Fruit fly (Drosophila melanogaster) whole organism, prepupa: ENCODE results near the gene scyl.

Experiments
- Blimp-1 ChIP-seq: fragments of 200-800 bp; sonication (Bioruptor generic); optimal IDR thresholded peaks from 3 replicates; lab custom pipeline; 2017; ENCODE audit warnings: missing biosample characterization, missing genetic modification characterization, mild to moderate bottlenecking, moderate library complexity, missing genetic modification reagents
- CG10631 ChIP-seq: fragments of 200-800 bp; sonication (Bioruptor generic); optimal IDR thresholded peaks from 2 replicates; lab custom pipeline; 2016; ENCODE audit warnings: missing biosample characterization, missing genetic modification characterization
- CG10669 ChIP-seq: fragments of 200-800 bp; sonication (Bioruptor generic); optimal IDR thresholded peaks from 3 replicates; lab custom pipeline; 2018; ENCODE audit warnings: missing biosample characterization, mild to moderate bottlenecking, missing genetic modification characterization, moderate library complexity
- CG11294 ChIP-seq: fragments of 200-800 bp; sonication (Bioruptor generic); IDR thresholded peaks from 2 replicates; pipeline ENCODE4 v1.3.6; 2022; ENCODE audit warnings: missing biosample characterization, missing genetic modification characterization
- CG11762 ChIP-seq: fragments of 200-800 bp; sonication (Bioruptor generic); optimal IDR thresholded peaks from 3 replicates; lab custom pipeline; 2016; ENCODE audit warnings: missing biosample characterization, missing genetic modification characterization; ENCODE audit not compliant: insufficient read depth
- CG11902 ChIP-seq: fragments of 200-800 bp; sonication (Bioruptor generic); optimal IDR thresholded peaks from 3 replicates; lab custom pipeline; 2016; ENCODE audit warnings: missing biosample characterization, missing genetic modification characterization
- CG15336 ChIP-seq: fragments of 200-800 bp; sonication (Bioruptor generic); IDR thresholded peaks from 2 replicates; pipeline ENCODE4 v1.3.6; 2022; ENCODE audit warnings: missing biosample characterization, missing genetic modification characterization
- CG1621 ChIP-seq: fragments of 200-800 bp; sonication (Bioruptor generic); optimal IDR thresholded peaks from 3 replicates; lab custom pipeline; 2018; ENCODE audit warnings: missing biosample characterization, mild to moderate bottlenecking, missing genetic modification characterization
- CG16779 ChIP-seq: fragments of 200-800 bp; sonication (Bioruptor generic); optimal IDR thresholded peaks from 3 replicates; lab custom pipeline; 2017; ENCODE audit warnings: missing biosample characterization, mild to moderate bottlenecking, missing genetic modification characterization
- CG3032 ChIP-seq: fragments of 200-800 bp; optimal IDR thresholded peaks from 2 replicates; lab custom pipeline; 2019; ENCODE audit warnings: missing biosample characterization, mild to moderate bottlenecking, missing genetic modification characterization, moderate library complexity
- CG31627 ChIP-seq: fragments of 200-800 bp; sonication (Bioruptor generic); optimal IDR thresholded peaks from 3 replicates; lab custom pipeline; 2016; ENCODE audit warnings: missing biosample characterization, missing genetic modification characterization
- CG32006 ChIP-seq: fragments of 200-800 bp; sonication (Bioruptor generic); optimal IDR thresholded peaks from 3 replicates; lab custom pipeline; 2017; ENCODE audit warnings: missing biosample characterization, mild to moderate bottlenecking, missing genetic modification characterization
- CG6163 ChIP-seq: fragments of 200-800 bp; sonication (Bioruptor generic); IDR thresholded peaks from 3 replicates; pipeline ENCODE4 v1.3.6; 2022; ENCODE audit warnings: missing biosample characterization, missing genetic modification characterization
- CG6276 ChIP-seq: fragments of 200-800 bp; sonication (Bioruptor generic); optimal IDR thresholded peaks from 2 replicates; lab custom pipeline; 2017; ENCODE audit warnings: missing biosample characterization, mild to moderate bottlenecking, missing genetic modification characterization
- CG6792 ChIP-seq: fragments of 200-800 bp; sonication (Bioruptor generic); optimal IDR thresholded peaks from 3 replicates; lab custom pipeline; 2016; ENCODE audit warnings: missing biosample characterization, missing genetic modification characterization
- CG6808 ChIP-seq: fragments of 200-800 bp; sonication (Bioruptor generic); optimal IDR thresholded peaks from 3 replicates; lab custom pipeline; 2017; ENCODE audit warnings: missing biosample characterization, missing genetic modification characterization, mild to moderate bottlenecking, moderate library complexity, missing genetic modification reagents
- CG6854 ChIP-seq: fragments of 200-800 bp; sonication (Bioruptor generic); optimal IDR thresholded peaks from 2 replicates; lab custom pipeline; 2017; ENCODE audit warnings: missing biosample characterization, mild to moderate bottlenecking, missing genetic modification characterization
- CG7368 ChIP-seq: fragments of 200-800 bp; sonication (Bioruptor generic); optimal IDR thresholded peaks from 3 replicates; lab custom pipeline; 2016; ENCODE audit warnings: missing biosample characterization, missing genetic modification characterization
- CG8119 ChIP-seq: fragments of 200-800 bp; sonication (Bioruptor generic); IDR thresholded peaks from 3 replicates; pipeline ENCODE4 v1.3.6; 2022; ENCODE audit warnings: missing biosample characterization, missing genetic modification characterization
- CG8632 ChIP-seq: fragments of 200-800 bp; sonication (Bioruptor generic); optimal IDR thresholded peaks from 3 replicates; lab custom pipeline; 2016; ENCODE audit warnings: missing biosample characterization, missing genetic modification characterization
- CG9139 ChIP-seq: fragments of 200-800 bp; sonication (Bioruptor generic); optimal IDR thresholded peaks from 3 replicates; lab custom pipeline; 2017; ENCODE audit warnings: missing biosample characterization, mild to moderate bottlenecking, missing genetic modification characterization
- Eip78C ChIP-seq: fragments of 200-800 bp; sonication (Bioruptor generic); peaks from one replicate; lab custom pipeline; 2016; ENCODE audit warnings: missing biosample characterization, missing genetic modification characterization
- Eip93F ChIP-seq: fragments of 200-800 bp; sonication (Bioruptor generic); optimal IDR thresholded peaks from 2 replicates; lab custom pipeline; 2016; ENCODE audit warnings: missing biosample characterization, mild to moderate bottlenecking, missing genetic modification characterization
- Ets96B ChIP-seq: fragments of 200-800 bp; optimal IDR thresholded peaks from 2 replicates; lab custom pipeline; 2019; ENCODE audit warnings: missing biosample characterization, mild to moderate bottlenecking, missing genetic modification characterization, moderate library complexity
- Gug ChIP-seq: fragments of 200-800 bp; sonication (Bioruptor generic); IDR thresholded peaks from 2 replicates; pipeline ENCODE4 v1.3.6; 2022; ENCODE audit warnings: missing biosample characterization, missing genetic modification characterization
- Hr38 ChIP-seq: sonication (Bioruptor generic); optimal IDR thresholded peaks from 2 replicates; lab custom pipeline; 2016; ENCODE audit warnings: missing biosample characterization, missing genetic modification characterization
- Hr39 ChIP-seq: fragments of 200-800 bp; sonication (Bioruptor generic); optimal IDR thresholded peaks from 2 replicates; lab custom pipeline; 2016; ENCODE audit warnings: missing biosample characterization, missing genetic modification characterization
- Hr4 ChIP-seq: fragments of 200-800 bp; sonication (Bioruptor generic); optimal IDR thresholded peaks from 3 replicates; lab custom pipeline; 2016; ENCODE audit warnings: missing biosample characterization, missing genetic modification characterization
- Lpt ChIP-seq: fragments of 200-800 bp; sonication (Bioruptor generic); optimal IDR thresholded peaks from 3 replicates; lab custom pipeline; 2016; ENCODE audit warnings: missing biosample characterization, missing genetic modification characterization
- Met ChIP-seq: fragments of 200-800 bp; sonication (Bioruptor generic); optimal IDR thresholded peaks from 3 replicates; lab custom pipeline; 2016; ENCODE audit warnings: missing biosample characterization, missing genetic modification characterization
- OdsH ChIP-seq: fragments of 200-800 bp; sonication (Bioruptor generic); optimal IDR thresholded peaks from 3 replicates; lab custom pipeline; 2016; ENCODE audit warnings: missing biosample characterization, missing genetic modification characterization
- Smox ChIP-seq: fragments of 200-800 bp; sonication (Bioruptor generic); optimal IDR thresholded peaks from 3 replicates; lab custom pipeline; 2016; ENCODE audit warnings: missing biosample characterization, missing genetic modification characterization
- Sox102F ChIP-seq: fragments of 200-800 bp; sonication (Bioruptor generic); optimal IDR thresholded peaks from 2 replicates; lab custom pipeline; 2016; ENCODE audit warnings: missing biosample characterization, mild to moderate bottlenecking, missing genetic modification characterization
- Sox15 ChIP-seq: fragments of 200-800 bp; sonication (Bioruptor generic); optimal IDR thresholded peaks from 3 replicates; lab custom pipeline; 2016; ENCODE audit warnings: missing biosample characterization, missing genetic modification characterization
- achi ChIP-seq: fragments of 200-800 bp; sonication (Bioruptor generic); optimal IDR thresholded peaks from 3 replicates; lab custom pipeline; 2016; ENCODE audit warnings: missing biosample characterization, missing genetic modification characterization
- cyc ChIP-seq: fragments of 200-800 bp; sonication (Bioruptor generic); optimal IDR thresholded peaks from 3 replicates; lab custom pipeline; 2016; ENCODE audit warnings: missing biosample characterization, missing genetic modification characterization
- dac ChIP-seq: fragments of 200-800 bp; sonication (Bioruptor generic); optimal IDR thresholded peaks from 2 replicates; lab custom pipeline; 2017; ENCODE audit warnings: missing biosample characterization, mild to moderate bottlenecking, missing genetic modification characterization
- dsx ChIP-seq: fragments of 200-800 bp; optimal IDR thresholded peaks from 3 replicates; lab custom pipeline; 2019; ENCODE audit warnings: missing biosample characterization, mild to moderate bottlenecking, missing genetic modification characterization, moderate library complexity; ENCODE audit not compliant: poor library complexity, severe bottlenecking
- eg ChIP-seq: fragments of 200-800 bp; sonication (Bioruptor generic); IDR thresholded peaks from 3 replicates; pipeline ENCODE4 v1.3.6; 2022; ENCODE audit warnings: missing biosample characterization, missing genetic modification characterization
- esn ChIP-seq: fragments of 200-800 bp; sonication (Bioruptor generic); optimal IDR thresholded peaks from 2 replicates; lab custom pipeline; 2016; ENCODE audit warnings: missing biosample characterization, mild to moderate bottlenecking, missing genetic modification characterization, moderate library complexity
- pdm3 ChIP-seq: fragments of 200-800 bp; sonication (Bioruptor generic); optimal IDR thresholded peaks from 3 replicates; lab custom pipeline; 2016; ENCODE audit warnings: missing biosample characterization, missing genetic modification characterization
- salr ChIP-seq, 2 experiments: fragments of 200-800 bp; sonication (Bioruptor generic); optimal IDR thresholded peaks; 3 replicates each; lab custom pipeline; 2016 to 2018; ENCODE audit warnings: missing biosample characterization in 2 of 2, missing genetic modification characterization in 2 of 2, mild to moderate bottlenecking in 1 of 2
- spab ChIP-seq: fragments of 200-800 bp; sonication (Bioruptor generic); optimal IDR thresholded peaks from 2 replicates; lab custom pipeline; 2017; ENCODE audit warnings: missing biosample characterization, mild to moderate bottlenecking, missing genetic modification characterization, missing genetic modification reagents
- ss ChIP-seq, 2 experiments: fragments of 200-800 bp; sonication (Bioruptor generic); optimal IDR thresholded peaks; 2 replicates in 1 of 2; 3 replicates in 1 of 2; lab custom pipeline; 2017 to 2018; ENCODE audit warnings: mild to moderate bottlenecking in 2 of 2, missing biosample characterization in 2 of 2, missing genetic modification characterization in 2 of 2, moderate library complexity in 1 of 2
- svp ChIP-seq: fragments of 200-800 bp; sonication (Bioruptor generic); peaks from one replicate; lab custom pipeline; 2016; ENCODE audit warnings: missing biosample characterization, missing genetic modification characterization
- vri ChIP-seq: fragments of 200-800 bp; sonication (Bioruptor generic); optimal IDR thresholded peaks from 3 replicates; lab custom pipeline; 2016; ENCODE audit warnings: missing biosample characterization, mild to moderate bottlenecking, missing genetic modification characterization

Gene scyl

dm6 chr3L:11295164-11295516 is 43.0 kb downstream of the scyl start:
- peak; percentile 66 for TF ChIP-seq Eip78C
- peak; percentile 18 for TF ChIP-seq OdsH (GFP tag; lab: Kevin White, UChicago)
- TF ChIP-seq ss (GFP tag; optimal IDR thresholded peaks at IDR 0.05; lab: Kevin White, UChicago): no peak
- TF ChIP-seq achi (GFP tag; lab: Kevin White, UChicago): no peak
- no peak for TF ChIP-seq eg (GFP tag; lab: Robert Waterston, UW)
- no peak for TF ChIP-seq CG31627 (GFP tag; lab: Kevin White, UChicago)
- no peak for TF ChIP-seq CG6854 (GFP tag; lab: Kevin White, UChicago)
- no peak for TF ChIP-seq CG10669 (GFP tag; lab: Kevin White, UChicago)
- no peak for TF ChIP-seq Smox (GFP tag; lab: Kevin White, UChicago)
- no peak for TF ChIP-seq Blimp-1 (GFP tag; lab: Kevin White, UChicago)
- no peak for TF ChIP-seq vri (GFP tag; lab: Kevin White, UChicago)
- TF ChIP-seq CG1621: no peak
- TF ChIP-seq Gug: no peak
- TF ChIP-seq CG32006 (GFP tag; lab: Kevin White, UChicago): peak; percentile 40
- TF ChIP-seq Hr39 (GFP tag; lab: Kevin White, UChicago): no peak
- TF ChIP-seq Eip93F: no peak
- no peak for TF ChIP-seq Sox102F
- TF ChIP-seq pdm3 (GFP tag; lab: Kevin White, UChicago): peak; percentile 15
- TF ChIP-seq CG3032: no peak
- TF ChIP-seq CG10631 (GFP tag; lab: Kevin White, UChicago): no peak
- no peak for TF ChIP-seq dac (GFP tag; lab: Kevin White, UChicago)
- TF ChIP-seq Hr4 (GFP tag; lab: Kevin White, UChicago): peak; percentile 28
- TF ChIP-seq CG11762 (GFP tag; lab: Kevin White, UChicago): no peak
- TF ChIP-seq CG6808: no peak
- peak; percentile 3 for TF ChIP-seq CG16779 (tag; lab: Kevin White, UChicago)
- no peak for TF ChIP-seq Hr38
- TF ChIP-seq svp: peak; percentile 27
- no peak for TF ChIP-seq CG15336

dm6 chr3L:11295777-11296149 is 43.7 kb downstream of the scyl start, which contains the start of gene Dyro:
TSS of gene Dyro (minus strand) at chr3L:11295919.
- TF ChIP-seq CG6163 (GFP tag; lab: Robert Waterston, UW) (peak; percentile 52; the same call in 1 of the 3 replicates), CG7368 (GFP tag; lab: Kevin White, UChicago) (no peak)
- TF ChIP-seq, all 60 proteins: peak for 1

dm6 chr3L:11296150-11296800 is 44.2 kb downstream of the scyl start:
- TF ChIP-seq Smox (GFP tag; lab: Kevin White, UChicago): peak; percentile 81
- peak; percentile 81 for TF ChIP-seq Hr39 (GFP tag; lab: Kevin White, UChicago)
- TF ChIP-seq CG6808: peak; percentile 93
- peak; percentile 96 for TF ChIP-seq CG8119 (GFP tag; lab: Robert Waterston, UW)
- TF ChIP-seq CG11294 (GFP tag; lab: Robert Waterston, UW): peak; percentile 72; the same call in 1 of the 2 replicates
- TF ChIP-seq pdm3 (GFP tag; lab: Kevin White, UChicago): peak; percentile 89
- TF ChIP-seq cyc: peak; percentile 66
- peak; percentile 93 for TF ChIP-seq spab (GFP tag; lab: Kevin White, UChicago)
- no peak for TF ChIP-seq CG6854 (GFP tag; lab: Kevin White, UChicago)
- TF ChIP-seq salr (GFP tag; optimal IDR thresholded peaks at IDR 0.05; lab: Kevin White, UChicago): peak; percentile 31 to 99
- peak; percentile 94 for TF ChIP-seq CG15336
- peak; percentile 95 for TF ChIP-seq esn (GFP tag; lab: Kevin White, UChicago)
- peak; percentile 82 for TF ChIP-seq CG10669 (GFP tag; lab: Kevin White, UChicago)
- no peak for TF ChIP-seq vri (GFP tag; lab: Kevin White, UChicago)
- TF ChIP-seq CG6792: peak; percentile 86
- TF ChIP-seq Ets96B (tag; lab: Kevin White, UChicago): peak; percentile 88
- peak; percentile 90 for TF ChIP-seq Met (GFP tag; lab: Kevin White, UChicago)
- peak; percentile 58 for TF ChIP-seq Blimp-1 (GFP tag; lab: Kevin White, UChicago)
- no peak for TF ChIP-seq Eip93F
- peak; percentile 93 for TF ChIP-seq CG8632 (GFP tag; lab: Kevin White, UChicago)
- peak; percentile 93 for TF ChIP-seq OdsH (GFP tag; lab: Kevin White, UChicago)
- TF ChIP-seq CG1621: peak; percentile 66
- peak; percentile 82 for TF ChIP-seq Gug
- peak; percentile 99 for TF ChIP-seq CG32006 (GFP tag; lab: Kevin White, UChicago)
- TF ChIP-seq CG11902 (GFP tag; lab: Kevin White, UChicago): peak; percentile 75
- TF ChIP-seq Sox15 (GFP tag; lab: Kevin White, UChicago): peak; percentile 89
- TF ChIP-seq CG9139 (GFP tag; lab: Kevin White, UChicago): peak; percentile 79
- TF ChIP-seq CG6276 (GFP tag; lab: Kevin White, UChicago): peak; percentile 97
- TF ChIP-seq Lpt (GFP tag; lab: Kevin White, UChicago): peak; percentile 90
- TF ChIP-seq dsx: peak; percentile 78
